Fruit fly (Drosophila melanogaster): ENCODE results near the gene ATP6AP2.

DNA sequence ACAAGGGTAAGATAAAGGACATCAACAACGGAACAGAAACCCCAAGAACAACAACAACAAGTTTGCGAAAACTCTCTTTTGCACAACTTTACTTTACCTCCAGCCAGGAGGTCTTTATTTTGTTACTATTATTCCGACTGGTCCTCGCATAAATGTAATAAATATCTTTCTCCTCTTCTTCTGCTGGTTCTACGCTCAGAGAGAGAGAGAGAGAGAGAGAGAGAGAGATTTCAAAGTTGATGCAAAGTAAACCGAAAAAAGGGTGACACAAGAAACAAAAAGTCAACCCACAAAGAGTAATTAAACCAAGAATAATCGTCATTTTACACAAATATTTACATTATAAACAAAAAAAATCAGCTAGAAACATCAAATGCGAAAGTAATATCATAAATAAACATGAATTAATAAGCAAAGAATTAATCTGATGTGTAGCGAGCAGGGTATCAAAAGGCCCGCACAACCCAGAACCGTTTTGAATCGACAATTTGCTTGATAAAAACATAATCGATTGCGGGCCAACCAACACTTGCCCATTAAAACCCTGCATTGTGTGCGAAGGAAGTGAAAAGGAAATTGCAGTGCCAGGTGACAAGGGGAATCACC is 30.3 kb upstream of the ATP6AP2 start:
- TF ChIP-seq CG8478 (optimal IDR thresholded peaks at IDR 0.05): no peak
- TF ChIP-seq usp (GFP tag; optimal IDR thresholded peaks at IDR 0.05): no peak
- TF ChIP-seq Dll (optimal IDR thresholded peaks at IDR 0.05): no peak
- no peak for TF ChIP-seq pan (optimal IDR thresholded peaks at IDR 0.05)
- TF ChIP-seq psq (optimal IDR thresholded peaks at IDR 0.05): no peak
